Fruit fly (Drosophila melanogaster): Measurements from ENCODE around the gene CG43843.

Gene CG43843

DNA sequence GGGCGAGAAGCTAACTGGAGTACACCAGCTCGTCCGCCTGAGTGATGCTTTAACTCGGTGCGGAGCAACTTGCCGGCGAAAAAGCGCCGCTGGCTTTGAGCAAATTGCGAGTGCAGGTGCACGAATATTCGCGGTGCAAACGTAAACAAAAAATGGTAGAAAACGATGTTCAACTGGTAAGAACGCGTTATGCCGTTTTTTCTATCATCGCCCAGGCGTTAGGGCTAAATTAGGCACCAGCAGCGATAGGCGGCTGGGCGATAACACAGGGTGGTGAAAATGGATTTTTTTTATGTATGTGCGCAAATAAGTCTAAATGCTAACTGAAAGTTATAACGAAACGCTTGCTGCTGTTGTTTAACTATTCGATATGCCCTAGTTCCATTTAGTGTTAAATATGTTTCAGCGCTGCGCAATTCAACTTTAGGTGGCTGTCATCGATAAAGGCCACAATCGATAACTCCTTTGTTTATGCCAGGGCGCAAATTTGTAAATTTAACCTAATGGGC is 39.5 kb upstream of the CG43843 start, which contains the start of the genes Pgant7 and Xrcc2 (continued):
- peak; percentile 82 for TF ChIP-seq nerfin-2 (GFP tag; IDR thresholded peaks at IDR 0.05; ENCODE audit: partially characterized antibody)
- TF ChIP-seq ewg (GFP tag; optimal IDR thresholded peaks at IDR 0.05) = no peak
- TF ChIP-seq vnd (GFP tag; IDR thresholded peaks at IDR 0.05; ENCODE audit: partially characterized antibody) = peak; percentile 76
- peak; percentile 85 for TF ChIP-seq E2f2 (GFP tag; IDR thresholded peaks at IDR 0.05)
- TF ChIP-seq CG10431 (GFP tag; optimal IDR thresholded peaks at IDR 0.05) = peak; percentile 14
- peak; percentile 76 for TF ChIP-seq sna (GFP tag; IDR thresholded peaks at IDR 0.05; ENCODE audit: partially characterized antibody)
- peak; percentile 88 for TF ChIP-seq gfzf (GFP tag; optimal IDR thresholded peaks at IDR 0.05)
- TF ChIP-seq CG14710 (tag; optimal IDR thresholded peaks at IDR 0.05) = peak; percentile 48
- peak; percentile 6 for TF ChIP-seq CG10267 (tag; optimal IDR thresholded peaks at IDR 0.05)
- peak; percentile 20 for TF ChIP-seq CG17829 (tag; optimal IDR thresholded peaks at IDR 0.05)
- peak; percentile 56 for TF ChIP-seq Doc3 (GFP tag; IDR thresholded peaks at IDR 0.05; ENCODE audit: partially characterized antibody)
- peak; percentile 83 for TF ChIP-seq BEAF-32 (GFP tag; optimal IDR thresholded peaks at IDR 0.05)
- peak; percentile 76; the same call in 2 of the 3 replicates for TF ChIP-seq CG34224 (GFP tag; IDR thresholded peaks at IDR 0.05; ENCODE audit: partially characterized antibody)
- TF ChIP-seq pzg (GFP tag; optimal IDR thresholded peaks at IDR 0.05) = peak; percentile 65
- peak; percentile 32; the same call in 1 of the 2 replicates for TF ChIP-seq inv (GFP tag; IDR thresholded peaks at IDR 0.05; ENCODE audit: partially characterized antibody)
- TF ChIP-seq CG15514 (GFP tag; optimal IDR thresholded peaks at IDR 0.05) = peak; percentile 57
- 0 out of 4 replicates have a peak, but pooled peaks have one; percentile 62 for TF ChIP-seq chinmo (GFP tag; IDR thresholded peaks at IDR 0.05; ENCODE audit: partially characterized antibody)
- peak; percentile 75; the same call in 2 of the 3 replicates for TF ChIP-seq CG16813 (GFP tag; IDR thresholded peaks at IDR 0.05; ENCODE audit: partially characterized antibody)
- no peak for TF ChIP-seq ERR (GFP tag; optimal IDR thresholded peaks at IDR 0.05)
- peak; percentile 7 for TF ChIP-seq CG30020 (tag; optimal IDR thresholded peaks at IDR 0.05)
- no peak for TF ChIP-seq Drgx (GFP tag; IDR thresholded peaks at IDR 0.05)
- peak; percentile 7 for TF ChIP-seq sug (tag; optimal IDR thresholded peaks at IDR 0.05)
- TF ChIP-seq CG7963 (GFP tag; IDR thresholded peaks at IDR 0.05; ENCODE audit: partially characterized antibody) = peak; percentile 53; the same call in 1 of the 3 replicates
- peak; percentile 70 for TF ChIP-seq Bgb (GFP tag; IDR thresholded peaks at IDR 0.05; ENCODE audit: partially characterized antibody)
- TF ChIP-seq CG4617 (GFP tag; optimal IDR thresholded peaks at IDR 0.05; ENCODE audit: borderline replicate concordance) = peak; percentile 42
- TF ChIP-seq chm (GFP tag; IDR thresholded peaks at IDR 0.05) = no peak

DNA sequence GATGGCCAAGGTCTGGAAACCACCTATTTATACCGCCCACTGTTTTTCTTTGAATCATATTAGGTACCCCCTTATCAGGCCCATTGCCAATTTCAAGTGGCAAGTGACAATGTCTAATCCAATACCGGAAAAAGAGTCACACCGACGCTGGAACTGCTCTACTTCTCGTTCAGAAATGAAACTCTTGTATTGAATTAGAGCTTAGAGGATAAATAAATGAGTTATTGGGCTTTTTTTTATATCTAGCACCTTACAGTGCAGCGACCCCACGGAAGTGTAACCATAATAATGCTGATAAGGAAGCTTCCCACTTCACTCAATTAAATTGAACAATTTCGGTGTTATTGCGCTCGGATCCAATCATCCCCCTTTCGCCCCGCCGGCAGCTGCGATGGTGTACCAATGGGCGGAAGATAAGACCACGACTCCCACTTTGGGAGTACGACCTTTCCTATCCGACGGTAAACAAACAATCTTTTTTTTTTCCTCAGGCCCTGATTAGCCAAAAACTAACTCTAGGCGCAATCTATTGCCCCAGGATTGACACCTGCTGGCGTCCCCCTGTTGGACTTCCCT is 34.0 kb upstream of the CG43843 start, which contains the start of gene CG15043:
Gene CG15043, minus strand, starts transcription at position 4 of the 576 bp plus-strand sequence.
- TF ChIP-seq CG4820 (GFP tag; optimal IDR thresholded peaks at IDR 0.05) (peak; percentile 3), Med (GFP tag) (peak; percentile 84), dmrt11E (tag; optimal IDR thresholded peaks at IDR 0.05) (no peak), CG6813 (GFP tag; optimal IDR thresholded peaks at IDR 0.05) (no peak), Doc3 (GFP tag; IDR thresholded peaks at IDR 0.05; ENCODE audit: partially characterized antibody) (no peak), CG1647 (GFP tag; optimal IDR thresholded peaks at IDR 0.05) (peak; percentile 6), Dref (GFP tag; IDR thresholded peaks at IDR 0.05) (no peak), CG13424 (tag; optimal IDR thresholded peaks at IDR 0.05) (no peak), cg (GFP tag; optimal IDR thresholded peaks at IDR 0.05) (no peak), nerfin-1 (tag; optimal IDR thresholded peaks at IDR 0.05) (no peak), hb (GFP tag; IDR thresholded peaks at IDR 0.05; ENCODE audit: partially characterized antibody) (no peak), eyg (GFP tag; optimal IDR thresholded peaks at IDR 0.05) (no peak), pb (GFP tag; optimal IDR thresholded peaks at IDR 0.05) (no peak), bsh (GFP tag; optimal IDR thresholded peaks at IDR 0.05) (no peak), CG7556 (GFP tag; optimal IDR thresholded peaks at IDR 0.05) (no peak), CG3281 (GFP tag; optimal IDR thresholded peaks at IDR 0.05) (peak; percentile 40), ewg (GFP tag; optimal IDR thresholded peaks at IDR 0.05) (no peak), sug (tag; optimal IDR thresholded peaks at IDR 0.05) (peak; percentile 22), CG16813 (GFP tag; IDR thresholded peaks at IDR 0.05; ENCODE audit: partially characterized antibody) (no peak), CG11695 (GFP tag; IDR thresholded peaks at IDR 0.05) (peak; percentile 61; the same call in 1 of the 3 replicates), abd-A (tag; optimal IDR thresholded peaks at IDR 0.05) (no peak), org-1 (GFP tag; optimal IDR thresholded peaks at IDR 0.05) (no peak), HHEX (GFP tag; optimal IDR thresholded peaks at IDR 0.05) (peak; percentile 50), CG3847 (GFP tag; IDR thresholded peaks at IDR 0.05) (peak; percentile 52; the same call in 1 of the 2 replicates)
